Worm (Caenorhabditis elegans) whole organism, young adult: ENCODE data around the gene F37B4.10.

Experiments used
- B0019.2 ChIP-seq: fragments of 200-800 bp; sonication (Bioruptor generic); conservative IDR thresholded peaks from 2 replicates; pipeline ENCODE4 v1.3.6; 2022; ENCODE audit warnings: missing genetic modification reagents, missing genetic modification characterization, missing compliant biosample characterization
- B0336.3 ChIP-seq: fragments of 200-800 bp; sonication (Bioruptor generic); IDR thresholded peaks from 2 replicates; pipeline ENCODE4 v1.3.6; 2022; ENCODE audit warnings: missing genetic modification characterization, missing compliant biosample characterization
- C06A6.2 ChIP-seq: fragments of 200-800 bp; sonication (Bioruptor generic); conservative IDR thresholded peaks from 2 replicates; pipeline ENCODE4 v1.3.6; 2022; ENCODE audit warnings: missing genetic modification characterization, missing compliant biosample characterization
- F37B4.10 ChIP-seq: fragments of 200-800 bp; sonication (Bioruptor generic); IDR thresholded peaks from 2 replicates; pipeline ENCODE4 v1.3.6; 2022; ENCODE audit warnings: missing genetic modification characterization, missing compliant biosample characterization
- F39B2.1 ChIP-seq: fragments of 200-800 bp; sonication (Bioruptor generic); IDR thresholded peaks from 2 replicates; pipeline ENCODE4 v1.3.6; 2022; ENCODE audit warnings: missing genetic modification reagents, missing genetic modification characterization, missing compliant biosample characterization
- F49E8.2 ChIP-seq: sonication (generic microtip); optimal IDR thresholded peaks from 3 replicates; lab custom pipeline; 2017; ENCODE audit warnings: missing genetic modification characterization, mild to moderate bottlenecking, missing compliant biosample characterization, antibody characterized with exemption, moderate library complexity; ENCODE audit not compliant: insufficient read depth
- T26A5.8 ChIP-seq: sonication (generic microtip); optimal IDR thresholded peaks from 2 replicates; lab custom pipeline; 2016; ENCODE audit warnings: missing genetic modification characterization, missing compliant biosample characterization
- Y79H2A.3 ChIP-seq: fragments of 200-800 bp; sonication (Bioruptor generic); conservative IDR thresholded peaks from 2 replicates; pipeline ENCODE4 v1.3.6; 2022; ENCODE audit warnings: missing genetic modification reagents, missing genetic modification characterization, missing compliant biosample characterization
- Y95B8A.8 ChIP-seq: fragments of 200-800 bp; sonication (Bioruptor generic); IDR thresholded peaks from 2 replicates; pipeline ENCODE4 v1.3.6; 2022; ENCODE audit warnings: missing genetic modification reagents, missing genetic modification characterization, missing compliant biosample characterization
- akir-1 ChIP-seq: fragments of 200-800 bp; sonication (Bioruptor generic); optimal IDR thresholded peaks from 2 replicates; lab custom pipeline; 2018; ENCODE audit warnings: mild to moderate bottlenecking, missing genetic modification characterization, moderate library complexity, missing compliant biosample characterization
- atf-7 ChIP-seq: sonication (generic microtip); optimal IDR thresholded peaks from 2 replicates; lab custom pipeline; 2017; ENCODE audit warnings: mild to moderate bottlenecking, missing genetic modification characterization, missing compliant biosample characterization
- bed-1 ChIP-seq: fragments of 200-800 bp; sonication (Bioruptor generic); IDR thresholded peaks from 2 replicates; pipeline ENCODE4 v1.3.6; 2022; ENCODE audit warnings: missing genetic modification reagents, missing genetic modification characterization, missing compliant biosample characterization
- ccch-3 ChIP-seq: fragments of 200-800 bp; sonication (Bioruptor generic); optimal IDR thresholded peaks from 2 replicates; lab custom pipeline; 2018; ENCODE audit warnings: mild to moderate bottlenecking, missing genetic modification characterization, missing compliant biosample characterization
- cebp-1 ChIP-seq, 2 experiments: fragments of 200-800 bp in 1 of 2; sonication (Bioruptor generic) in 1 of 2; sonication (generic microtip) in 1 of 2; IDR thresholded peaks in 1 of 2; optimal IDR thresholded peaks in 1 of 2; 2 replicates each; pipeline versions ENCODE4 v1.3.6 to Lab custom; 2017 to 2022; ENCODE audit warnings: missing compliant biosample characterization in 2 of 2, missing genetic modification characterization in 2 of 2, mild to moderate bottlenecking in 1 of 2, missing genetic modification reagents in 1 of 2, moderate library complexity in 1 of 2
- cebp-2 ChIP-seq: fragments of 200-800 bp; sonication (Bioruptor generic); IDR thresholded peaks from 2 replicates; pipeline ENCODE4 v1.3.6; 2022; ENCODE audit warnings: missing genetic modification characterization, missing compliant biosample characterization
- ceh-27 ChIP-seq: fragments of 200-800 bp; sonication (Bioruptor generic); optimal IDR thresholded peaks from 2 replicates; lab custom pipeline; 2018; ENCODE audit warnings: mild to moderate bottlenecking, missing genetic modification characterization, moderate library complexity, missing compliant biosample characterization
- ceh-58 ChIP-seq: fragments of 200-800 bp; sonication (Bioruptor generic); IDR thresholded peaks from 2 replicates; pipeline ENCODE4 v1.3.6; 2022; ENCODE audit warnings: missing genetic modification characterization, missing compliant biosample characterization
- ceh-79 ChIP-seq: sonication (generic microtip); optimal IDR thresholded peaks from 2 replicates; lab custom pipeline; 2017; ENCODE audit warnings: mild to moderate bottlenecking, missing genetic modification characterization, missing compliant biosample characterization
- chd-7 ChIP-seq: sonication (generic microtip); optimal IDR thresholded peaks from 2 replicates; lab custom pipeline; 2016; ENCODE audit warnings: mild to moderate bottlenecking, missing genetic modification characterization, moderate library complexity, missing compliant biosample characterization
- die-1 ChIP-seq: sonication (generic microtip); optimal IDR thresholded peaks from 2 replicates; lab custom pipeline; 2016; ENCODE audit warnings: missing genotype, mild to moderate bottlenecking, missing genetic modification characterization, missing compliant biosample characterization
- dpff-1 ChIP-seq: sonication (generic microtip); optimal IDR thresholded peaks from 2 replicates; lab custom pipeline; 2017; ENCODE audit warnings: mild to moderate bottlenecking, missing genetic modification characterization, missing compliant biosample characterization
- efl-1 ChIP-seq: fragments of 150-350 bp; optimal IDR thresholded peaks from 2 replicates; lab custom pipeline; 2014; ENCODE audit warnings: missing biosample characterization, missing genetic modification reagents, missing genetic modification characterization
- fkh-3 ChIP-seq: sonication (generic microtip); optimal IDR thresholded peaks from 2 replicates; lab custom pipeline; 2016; ENCODE audit warnings: mild to moderate bottlenecking, missing genetic modification characterization, missing compliant biosample characterization
- hmg-1.2 ChIP-seq: fragments of 200-800 bp; sonication (Bioruptor generic); IDR thresholded peaks from 2 replicates; pipeline ENCODE4 v1.3.6; 2022; ENCODE audit warnings: missing genetic modification reagents, missing genetic modification characterization, missing compliant biosample characterization
- hmg-20 ChIP-seq: fragments of 200-800 bp; sonication (Bioruptor generic); IDR thresholded peaks from 2 replicates; pipeline ENCODE4 v1.3.6; 2022; ENCODE audit warnings: missing genetic modification reagents, missing genetic modification characterization, missing compliant biosample characterization
- hsf-1 ChIP-seq: fragments of 200-800 bp; sonication (Bioruptor generic); IDR thresholded peaks from 2 replicates; pipeline ENCODE4 v1.3.6; 2022; ENCODE audit warnings: missing genetic modification reagents, missing genetic modification characterization, missing compliant biosample characterization
- lin-26 ChIP-seq: fragments of 200-800 bp; sonication (Bioruptor generic); IDR thresholded peaks from 2 replicates; pipeline ENCODE4 v1.3.6; 2022; ENCODE audit warnings: missing genetic modification reagents, missing genetic modification characterization, missing compliant biosample characterization
- madf-6 ChIP-seq: fragments of 200-800 bp; sonication (Bioruptor generic); IDR thresholded peaks from 2 replicates; pipeline ENCODE4 v1.3.6; 2022; ENCODE audit warnings: missing genetic modification reagents, missing genetic modification characterization, missing compliant biosample characterization
- mxl-1 ChIP-seq: sonication (generic microtip); optimal IDR thresholded peaks from 2 replicates; lab custom pipeline; 2016; ENCODE audit warnings: missing genetic modification characterization, missing compliant biosample characterization
- nhr-179 ChIP-seq: sonication (generic microtip); optimal IDR thresholded peaks from 2 replicates; lab custom pipeline; 2016; ENCODE audit warnings: mild to moderate bottlenecking, missing genetic modification characterization, missing compliant biosample characterization
- rec-8 ChIP-seq, 2 experiments: sonication (generic microtip); optimal IDR thresholded peaks; 2 replicates each; lab custom pipeline; 2016; ENCODE audit warnings: mild to moderate bottlenecking in 2 of 2, missing genetic modification characterization in 2 of 2, missing genetic modification reagents in 2 of 2, missing genotype in 2 of 2, missing biosample characterization in 1 of 2, missing compliant biosample characterization in 1 of 2, moderate library complexity in 1 of 2
- sea-2 ChIP-seq: fragments of 200-800 bp; sonication (Bioruptor generic); IDR thresholded peaks from 2 replicates; pipeline ENCODE4 v1.3.6; 2022; ENCODE audit warnings: missing genetic modification characterization, missing compliant biosample characterization
- snpc-1.1 ChIP-seq: sonication (generic microtip); optimal IDR thresholded peaks from 2 replicates; lab custom pipeline; 2017; ENCODE audit warnings: missing genetic modification characterization, mild to moderate bottlenecking, missing compliant biosample characterization, antibody characterized with exemption, moderate library complexity, missing genotype, missing genetic modification reagents; ENCODE audit not compliant: insufficient read depth
- snpc-3.4 ChIP-seq: sonication (generic microtip); optimal IDR thresholded peaks from 2 replicates; lab custom pipeline; 2017; ENCODE audit warnings: missing genetic modification characterization, mild to moderate bottlenecking, missing compliant biosample characterization, antibody characterized with exemption, moderate library complexity, missing genotype, missing genetic modification reagents
- snpc-4 ChIP-seq, 5 experiments: fragments of 150-350 bp in 1 of 5; sonication (generic microtip) in 4 of 5; optimal IDR thresholded peaks; 2 replicates each; lab custom pipeline; 2014 to 2018; ENCODE audit warnings: missing genetic modification characterization in 5 of 5, missing biosample characterization in 3 of 5, antibody characterized with exemption in 2 of 5, mild to moderate bottlenecking in 2 of 5, missing compliant biosample characterization in 2 of 5, missing genotype in 2 of 5, moderate library complexity in 2 of 5, missing genetic modification reagents in 1 of 5
- tlf-1 ChIP-seq: fragments of 200-800 bp; sonication (Bioruptor generic); optimal IDR thresholded peaks from 2 replicates; lab custom pipeline; 2018; ENCODE audit warnings: mild to moderate bottlenecking, missing genetic modification characterization, missing compliant biosample characterization
- ztf-18 ChIP-seq: sonication (generic microtip); optimal IDR thresholded peaks from 2 replicates; lab custom pipeline; 2016; ENCODE audit warnings: missing genotype, mild to moderate bottlenecking, missing genetic modification characterization, missing compliant biosample characterization
- ztf-6 ChIP-seq: fragments of 200-800 bp; sonication (Bioruptor generic); IDR thresholded peaks from 2 replicates; pipeline ENCODE4 v1.3.6; 2022; ENCODE audit warnings: missing genetic modification reagents, missing genetic modification characterization, missing compliant biosample characterization

The F37B4.10 gene

DNA sequence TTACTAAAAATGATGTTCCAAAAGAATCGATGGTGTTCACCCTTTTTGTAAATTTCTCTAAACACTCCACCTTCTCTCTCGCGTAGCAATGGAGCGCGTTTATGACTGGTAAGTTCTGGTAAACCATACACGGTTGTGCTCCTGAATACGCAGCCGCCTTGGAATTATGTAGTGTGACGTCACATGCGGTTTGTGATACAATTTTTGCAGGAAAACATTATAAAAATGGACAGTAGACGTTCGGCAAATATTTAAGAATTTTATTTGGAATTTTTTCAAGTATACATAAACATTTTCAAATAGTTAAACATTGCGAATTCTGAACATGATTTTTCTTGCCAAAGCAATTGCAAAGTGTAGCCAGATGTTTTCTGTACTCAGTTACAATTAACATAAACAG is at the start of gene F37B4.10:
TSS of gene F37B4.10 (minus strand) at position 101 of the 400 bp plus-strand sequence.
- TF ChIP-seq hsf-1 (no peak), snpc-4 (GFP tag; optimal IDR thresholded peaks at IDR 0.05; lab: Kevin White, UChicago) (no peak), snpc-4 (tag; optimal IDR thresholded peaks at IDR 0.05; lab: Kevin White, UChicago) (no peak), chd-7 (tag; lab: Kevin White, UChicago) (no peak), F37B4.10 (GFP tag; lab: Robert Waterston, UW) (no peak), bed-1 (no peak), ztf-18 (tag; lab: Kevin White, UChicago) (no peak), hmg-20 (GFP tag; lab: Robert Waterston, UW) (no peak), mxl-1 (tag; lab: Kevin White, UChicago) (no peak), lin-26 (no peak), rec-8 (tag; optimal IDR thresholded peaks at IDR 0.05; lab: Kevin White, UChicago) (no peak), sea-2 (GFP tag; lab: Robert Waterston, UW) (no peak), cebp-1 (GFP tag; IDR thresholded peaks at IDR 0.05; lab: Robert Waterston, UW) (no peak), cebp-1 (tag; optimal IDR thresholded peaks at IDR 0.05; lab: Kevin White, UChicago) (no peak), fkh-3 (tag; lab: Kevin White, UChicago) (no peak)

DNA sequence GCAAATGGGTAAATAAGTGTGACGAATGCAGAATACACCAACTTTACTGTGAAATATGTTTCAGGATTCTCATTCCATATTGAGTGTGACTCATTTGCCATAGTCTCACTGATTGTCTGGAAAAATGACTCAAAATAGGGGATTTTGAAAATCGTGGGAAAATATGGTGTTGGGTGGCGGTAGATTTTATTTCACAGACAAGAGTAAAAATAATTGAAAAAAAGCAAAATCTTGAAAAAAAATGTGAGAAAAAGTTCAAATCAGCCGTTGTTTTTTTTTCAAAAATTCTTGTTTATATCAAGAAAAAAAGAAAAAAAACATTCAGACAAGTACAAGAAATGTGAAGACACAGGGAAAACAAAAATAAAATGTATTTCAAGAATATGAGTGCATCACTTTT is 45.2 kb upstream of the F37B4.10 start, which contains the start of gene srh-38:
TSS of gene srh-38 (minus strand) at position 101 of the 400 bp plus-strand sequence.
- TF ChIP-seq lin-26, result no peak
- no peak for TF ChIP-seq hmg-1.2 (GFP tag; lab: Robert Waterston, UW)
- no peak for TF ChIP-seq T26A5.8 (tag; lab: Kevin White, UChicago)
- no peak for TF ChIP-seq atf-7 (tag; lab: Kevin White, UChicago)
- TF ChIP-seq F39B2.1 (GFP tag; lab: Robert Waterston, UW), result no peak
- no peak for TF ChIP-seq hmg-20 (GFP tag; lab: Robert Waterston, UW)
- TF ChIP-seq C06A6.2 (GFP tag; lab: Robert Waterston, UW), result no peak
- no peak for TF ChIP-seq Y95B8A.8 (GFP tag; lab: Robert Waterston, UW)
- no peak for TF ChIP-seq ceh-58
- TF ChIP-seq Y79H2A.3 (GFP tag; lab: Robert Waterston, UW), result no peak
- no peak for TF ChIP-seq B0019.2
- TF ChIP-seq die-1 (tag; lab: Kevin White, UChicago), result no peak
- TF ChIP-seq, all 124 proteins: peak for 0

ce11 chrV:2920125-2920524 is 42.7 kb upstream of the F37B4.10 start:
- TF ChIP-seq hsf-1 (no peak), cebp-1 (GFP tag; IDR thresholded peaks at IDR 0.05; lab: Robert Waterston, UW) (no peak), cebp-1 (tag; optimal IDR thresholded peaks at IDR 0.05; lab: Kevin White, UChicago) (no peak), ccch-3 (GFP tag; lab: Kevin White, UChicago) (no peak), madf-6 (GFP tag; lab: Robert Waterston, UW) (no peak), nhr-179 (no peak), B0019.2 (no peak), snpc-4 (GFP tag; optimal IDR thresholded peaks at IDR 0.05; lab: Kevin White, UChicago) (peak; percentile 87), snpc-4 (tag; optimal IDR thresholded peaks at IDR 0.05; lab: Kevin White, UChicago) (peak; percentile 64 to 95 (median 82)), ztf-6 (GFP tag; lab: Robert Waterston, UW) (no peak), cebp-2 (no peak), ceh-79 (no peak), snpc-1.1 (tag; lab: Kevin White, UChicago) (peak; percentile 86), B0336.3 (no peak), dpff-1 (tag; lab: Kevin White, UChicago) (no peak), tlf-1 (GFP tag; lab: Kevin White, UChicago) (no peak), Y95B8A.8 (GFP tag; lab: Robert Waterston, UW) (no peak), F49E8.2 (no peak), snpc-3.4 (tag; lab: Kevin White, UChicago) (no peak), efl-1 (GFP tag; lab: Kevin White, UChicago) (no peak), akir-1 (GFP tag; lab: Kevin White, UChicago) (no peak), ceh-27 (GFP tag; lab: Kevin White, UChicago) (no peak), hmg-1.2 (GFP tag; lab: Robert Waterston, UW) (peak; percentile 60; the same call in 1 of the 2 replicates)
